Worm (Caenorhabditis elegans) whole organism, L4 larva: Measurements from ENCODE around the gene F32D8.7.
A peak's percentile ranks its signal among the peaks of the same experiment; 100 is the strongest.

ENCODE experiments used
- D1046.2 ChIP-seq: fragments of 200-800 bp; sonication (Bioruptor generic); IDR thresholded peaks from 2 replicates; pipeline ENCODE4 v1.3.6; 2022; ENCODE audit warnings: missing genetic modification characterization, missing compliant biosample characterization
- F37D6.2 ChIP-seq: sonication (generic microtip); optimal IDR thresholded peaks from 2 replicates; lab custom pipeline; 2016; ENCODE audit warnings: mild to moderate bottlenecking, missing genetic modification characterization, missing compliant biosample characterization
- T20F7.1 ChIP-seq: fragments of 200-800 bp; sonication (Bioruptor generic); optimal IDR thresholded peaks from 2 replicates; lab custom pipeline; 2018; ENCODE audit warnings: mild to moderate bottlenecking, missing genetic modification characterization, missing compliant biosample characterization
- Y105C5A.15 ChIP-seq: fragments of 200-800 bp; sonication (Bioruptor generic); IDR thresholded peaks from 2 replicates; pipeline ENCODE4 v1.3.6; 2022; ENCODE audit warnings: missing genetic modification characterization, missing compliant biosample characterization
- Y75B8A.6 ChIP-seq: fragments of 200-800 bp; sonication (Bioruptor generic); IDR thresholded peaks from 2 replicates; pipeline ENCODE4 v1.3.6; 2022; ENCODE audit warnings: missing genetic modification reagents, missing genetic modification characterization, missing compliant biosample characterization
- ZK337.2 ChIP-seq: fragments of 200-800 bp; sonication (Bioruptor generic); IDR thresholded peaks from 2 replicates; pipeline ENCODE4 v1.3.6; 2022; ENCODE audit warnings: missing genetic modification reagents, missing genetic modification characterization, missing compliant biosample characterization
- ama-1 ChIP-seq: fragments of 150-350 bp; optimal IDR thresholded peaks from 2 replicates; lab custom pipeline; 2014; ENCODE audit warnings: inconsistent platforms, mixed read lengths
- arid-1 ChIP-seq: fragments of 200-800 bp; sonication (Bioruptor generic); conservative IDR thresholded peaks from 2 replicates; pipeline ENCODE4 v1.3.6; 2022; ENCODE audit warnings: missing genetic modification reagents, missing genetic modification characterization, missing compliant biosample characterization
- ceh-20 ChIP-seq: fragments of 200-800 bp; sonication (Bioruptor generic); IDR thresholded peaks from 2 replicates; pipeline ENCODE4 v1.3.6; 2022; ENCODE audit warnings: missing genetic modification reagents, missing genetic modification characterization, missing compliant biosample characterization
- ctbp-1 ChIP-seq: fragments of 200-800 bp; sonication (Bioruptor generic); IDR thresholded peaks from 2 replicates; pipeline ENCODE4 v1.3.6; 2022; ENCODE audit warnings: missing genetic modification reagents, missing genetic modification characterization, missing compliant biosample characterization
- daf-16 ChIP-seq, 3 experiments: sonication (generic microtip); optimal IDR thresholded peaks; 2 replicates each; lab custom pipeline; 2016 to 2017; ENCODE audit warnings: missing genetic modification characterization in 3 of 3, missing genetic modification reagents in 3 of 3, mild to moderate bottlenecking in 2 of 3, missing compliant biosample characterization in 2 of 3, missing biosample characterization in 1 of 3, moderate library complexity in 1 of 3
- duxl-1 ChIP-seq: sonication (generic microtip); optimal IDR thresholded peaks from 2 replicates; lab custom pipeline; 2016; ENCODE audit warnings: mild to moderate bottlenecking, missing genetic modification characterization, moderate library complexity, missing compliant biosample characterization; ENCODE audit not compliant: poor library complexity
- fkh-10 ChIP-seq: fragments of 150-350 bp; optimal IDR thresholded peaks from 2 replicates; lab custom pipeline; 2014; ENCODE audit warnings: missing biosample characterization, missing genetic modification reagents, missing genetic modification characterization
- fos-1 ChIP-seq: fragments of 150-350 bp; optimal IDR thresholded peaks from 2 replicates; lab custom pipeline; 2014; ENCODE audit warnings: missing biosample characterization, missing genetic modification characterization
- gei-8 ChIP-seq: fragments of 200-800 bp; sonication (Bioruptor generic); optimal IDR thresholded peaks from 2 replicates; lab custom pipeline; 2018; ENCODE audit warnings: mild to moderate bottlenecking, missing genetic modification characterization, missing compliant biosample characterization
- hif-1 ChIP-seq, 2 experiments: sonication (generic microtip); optimal IDR thresholded peaks; 2 replicates each; lab custom pipeline; 2016 to 2017; ENCODE audit warnings: missing compliant biosample characterization in 2 of 2, missing genetic modification characterization in 2 of 2, missing genetic modification reagents in 2 of 2, missing genotype in 2 of 2, mild to moderate bottlenecking in 1 of 2
- hlh-30 ChIP-seq: sonication (generic microtip); optimal IDR thresholded peaks from 2 replicates; lab custom pipeline; 2017; ENCODE audit warnings: antibody characterized with exemption, mild to moderate bottlenecking, missing genetic modification characterization, missing compliant biosample characterization; ENCODE audit not compliant: insufficient read depth
- hmg-1.1 ChIP-seq: fragments of 200-800 bp; sonication (Bioruptor generic); IDR thresholded peaks from 2 replicates; pipeline ENCODE4 v1.3.6; 2022; ENCODE audit warnings: missing genetic modification reagents, missing genetic modification characterization, missing compliant biosample characterization
- jun-1 ChIP-seq: fragments of 150-350 bp; optimal IDR thresholded peaks from 2 replicates; lab custom pipeline; 2014; ENCODE audit warnings: missing biosample characterization, missing genetic modification reagents, missing genetic modification characterization
- lin-29 ChIP-seq: fragments of 200-800 bp; sonication (Bioruptor generic); IDR thresholded peaks from 2 replicates; pipeline ENCODE4 v1.3.6; 2022; ENCODE audit warnings: missing genetic modification reagents, missing genetic modification characterization, missing compliant biosample characterization
- lin-38 ChIP-seq: fragments of 200-800 bp; sonication (Bioruptor generic); IDR thresholded peaks from 2 replicates; pipeline ENCODE4 v1.3.6; 2022; ENCODE audit warnings: missing genetic modification reagents, missing genetic modification characterization, missing compliant biosample characterization
- lir-3 ChIP-seq: sonication (generic microtip); optimal IDR thresholded peaks from 2 replicates; lab custom pipeline; 2016; ENCODE audit warnings: mild to moderate bottlenecking, missing genetic modification characterization, missing compliant biosample characterization
- lsy-2 ChIP-seq, 2 experiments: fragments of 150-350 bp in 1 of 2; sonication (generic microtip) in 1 of 2; optimal IDR thresholded peaks; 2 replicates each; lab custom pipeline; 2014 to 2017; ENCODE audit warnings: missing biosample characterization in 2 of 2, missing genetic modification characterization in 2 of 2
- madf-5 ChIP-seq, 2 experiments: fragments of 200-800 bp; sonication (Bioruptor generic); IDR thresholded peaks; 2 replicates each; pipeline ENCODE4 v1.3.6; 2022; ENCODE audit warnings: missing compliant biosample characterization in 2 of 2, missing genetic modification characterization in 2 of 2
- nhr-11 ChIP-seq: fragments of 150-350 bp; optimal IDR thresholded peaks from 2 replicates; lab custom pipeline; 2014; ENCODE audit warnings: missing biosample characterization, missing genetic modification characterization
- nhr-25 ChIP-seq: sonication (generic microtip); optimal IDR thresholded peaks from 2 replicates; lab custom pipeline; 2017; ENCODE audit warnings: missing genetic modification characterization, mild to moderate bottlenecking, missing compliant biosample characterization, antibody characterized with exemption, moderate library complexity, borderline replicate concordance; ENCODE audit not compliant: insufficient read depth
- nhr-28 ChIP-seq: fragments of 150-350 bp; optimal IDR thresholded peaks from 2 replicates; lab custom pipeline; 2014; ENCODE audit warnings: missing biosample characterization, missing genetic modification characterization
- nhr-6 ChIP-seq: fragments of 150-350 bp; optimal IDR thresholded peaks from 2 replicates; lab custom pipeline; 2014; ENCODE audit warnings: missing biosample characterization, missing genetic modification characterization
- nhr-77 ChIP-seq: fragments of 150-350 bp; optimal IDR thresholded peaks from 2 replicates; lab custom pipeline; 2014; ENCODE audit warnings: missing biosample characterization, missing genetic modification characterization
- php-3 ChIP-seq: fragments of 200-800 bp; sonication (Bioruptor generic); IDR thresholded peaks from 2 replicates; pipeline ENCODE4 v1.3.6; 2022; ENCODE audit warnings: missing genetic modification reagents, missing genetic modification characterization, missing compliant biosample characterization
- pqm-1 ChIP-seq: sonication (generic microtip); optimal IDR thresholded peaks from 2 replicates; lab custom pipeline; 2017; ENCODE audit warnings: missing biosample characterization, missing genetic modification characterization
- saeg-2 ChIP-seq: fragments of 200-800 bp; sonication (Bioruptor generic); IDR thresholded peaks from 2 replicates; pipeline ENCODE4 v1.3.6; 2022; ENCODE audit warnings: missing genetic modification reagents, missing genetic modification characterization, missing compliant biosample characterization
- set-16 ChIP-seq: fragments of 200-800 bp; sonication (Bioruptor generic); IDR thresholded peaks from 2 replicates; pipeline ENCODE4 v1.3.6; 2022; ENCODE audit warnings: missing genetic modification reagents, missing genetic modification characterization, missing compliant biosample characterization
- snpc-4 ChIP-seq: fragments of 150-350 bp; optimal IDR thresholded peaks from 2 replicates; lab custom pipeline; 2014; ENCODE audit warnings: missing biosample characterization, missing genetic modification characterization
- spr-1 ChIP-seq: sonication (generic microtip); optimal IDR thresholded peaks from 2 replicates; lab custom pipeline; 2016; ENCODE audit warnings: mild to moderate bottlenecking, missing genetic modification characterization, missing compliant biosample characterization
- vab-7 ChIP-seq: fragments of 200-800 bp; sonication (Bioruptor generic); IDR thresholded peaks from 2 replicates; pipeline ENCODE4 v1.3.6; 2022; ENCODE audit warnings: missing genetic modification reagents, missing genetic modification characterization, missing compliant biosample characterization
- zfp-3 ChIP-seq: fragments of 200-800 bp; sonication (Bioruptor generic); conservative IDR thresholded peaks from 2 replicates; pipeline ENCODE4 v1.3.6; 2022; ENCODE audit warnings: missing genetic modification reagents, missing genetic modification characterization, missing compliant biosample characterization
- ztf-7 ChIP-seq: fragments of 150-350 bp; optimal IDR thresholded peaks from 2 replicates; lab custom pipeline; 2014; ENCODE audit warnings: missing biosample characterization, missing genetic modification characterization

Gene F32D8.7

ce11 chrV:10887564-10887963 is 10.7 kb upstream of the F32D8.7 start (continued):
- 0 out of 2 replicates have a peak, but pooled peaks have one; percentile 11 for TF ChIP-seq lin-29
- TF ChIP-seq lsy-2 (tag; optimal IDR thresholded peaks at IDR 0.05; lab: Kevin White, UChicago), result peak in 1 of 2 experiments; percentile 18
- peak in 1 of 2 experiments; percentile 14 for TF ChIP-seq hif-1 (tag; optimal IDR thresholded peaks at IDR 0.05; lab: Kevin White, UChicago)
- TF ChIP-seq arid-1 (GFP tag; lab: Robert Waterston, UW), result no peak; the same call in 1 of the 2 replicates
- TF ChIP-seq hlh-30, result no peak
- TF ChIP-seq saeg-2 (GFP tag; lab: Robert Waterston, UW), result no peak
- TF ChIP-seq fkh-10 (GFP tag; lab: Kevin White, UChicago), result no peak
- no peak for TF ChIP-seq hmg-1.1
- TF ChIP-seq daf-16 (GFP tag; optimal IDR thresholded peaks at IDR 0.05; lab: Kevin White, UChicago), result no peak
- peak; percentile 27 for TF ChIP-seq daf-16 (tag; optimal IDR thresholded peaks at IDR 0.05; lab: Kevin White, UChicago)
- TF ChIP-seq nhr-28 (tag; lab: Kevin White, UChicago), result no peak
- no peak for TF ChIP-seq snpc-4 (tag; lab: Kevin White, UChicago)
- no peak for TF ChIP-seq php-3 (GFP tag; lab: Robert Waterston, UW)
- TF ChIP-seq nhr-77, result no peak
- peak; percentile 48; the same call in 1 of the 2 replicates for TF ChIP-seq zfp-3
- TF ChIP-seq ctbp-1 (GFP tag; lab: Robert Waterston, UW), result no peak
- peak; percentile 61; the same call in 1 of the 2 replicates for TF ChIP-seq Y75B8A.6 (GFP tag; lab: Robert Waterston, UW)
- no peak for TF ChIP-seq ZK337.2 (GFP tag; lab: Robert Waterston, UW)
- TF ChIP-seq T20F7.1, result peak; percentile 31
- no peak for TF ChIP-seq pqm-1
- TF ChIP-seq ceh-20, result peak; percentile 64; the same call in 1 of the 2 replicates
- no peak for TF ChIP-seq F37D6.2 (tag; lab: Kevin White, UChicago)
- peak; percentile 36; the same call in 1 of the 2 replicates for TF ChIP-seq lin-38 (GFP tag; lab: Robert Waterston, UW)
- no peak for TF ChIP-seq ztf-7
- no peak for TF ChIP-seq fos-1 (tag; lab: Kevin White, UChicago)
- TF ChIP-seq madf-5 (GFP tag; IDR thresholded peaks at IDR 0.05; lab: Robert Waterston, UW), result peak in 1 of 2 experiments; percentile 68; a peak in 1 of 4 replicates
- TF ChIP-seq nhr-11 (tag; lab: Kevin White, UChicago), result no peak
- TF ChIP-seq Y105C5A.15 (GFP tag; lab: Robert Waterston, UW), result no peak
- TF ChIP-seq vab-7 (GFP tag; lab: Robert Waterston, UW), result no peak

DNA sequence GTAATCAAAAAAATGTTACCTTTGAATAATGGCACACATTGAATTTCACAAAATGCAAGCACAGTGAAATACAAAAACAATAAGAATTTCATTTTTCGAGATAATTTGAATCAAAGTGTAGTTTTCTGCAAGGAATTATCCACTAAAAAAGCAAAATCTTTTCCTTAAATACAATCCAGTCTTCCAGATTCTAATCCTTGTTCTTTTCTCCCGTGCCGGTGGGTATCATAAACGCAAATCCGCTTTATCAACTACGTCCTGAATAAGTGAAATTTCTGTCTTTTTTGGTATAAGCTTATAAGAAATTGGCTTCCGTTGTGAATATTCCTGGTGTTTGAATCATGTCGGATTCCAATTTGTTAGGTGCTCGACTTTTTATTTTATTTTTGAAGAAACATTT is 10.1 kb upstream of the F32D8.7 start:
- TF ChIP-seq set-16 (no peak), F37D6.2 (tag; lab: Kevin White, UChicago) (no peak), gei-8 (no peak), jun-1 (tag; lab: Kevin White, UChicago) (no peak), T20F7.1 (no peak), daf-16 (GFP tag; optimal IDR thresholded peaks at IDR 0.05; lab: Kevin White, UChicago) (no peak), daf-16 (tag; optimal IDR thresholded peaks at IDR 0.05; lab: Kevin White, UChicago) (peak; percentile 15), lir-3 (tag; lab: Kevin White, UChicago) (no peak), ama-1 (lab: Kevin White, UChicago) (peak; percentile 52), nhr-6 (tag; lab: Kevin White, UChicago) (no peak)

- no peak for TF ChIP-seq gei-8
- TF ChIP-seq jun-1 (tag; lab: Kevin White, UChicago), result no peak
- TF ChIP-seq D1046.2, result no peak
- no peak for TF ChIP-seq duxl-1 (tag; lab: Kevin White, UChicago)
- no peak for TF ChIP-seq lsy-2 (tag; optimal IDR thresholded peaks at IDR 0.05; lab: Kevin White, UChicago)
- no peak for TF ChIP-seq snpc-4 (tag; lab: Kevin White, UChicago)
- no peak for TF ChIP-seq spr-1 (tag; lab: Kevin White, UChicago)
- no peak for TF ChIP-seq nhr-25 (tag; lab: Kevin White, UChicago)
- TF ChIP-seq fos-1 (tag; lab: Kevin White, UChicago), result no peak
- TF ChIP-seq, all 104 proteins: peak for 0
Measured at ce11 chrV:10889036-10889435, 9.2 kb upstream of the F32D8.7 start, which contains the start of gene F32D8.11. TSS of gene F32D8.11 (minus strand) at chrV:10889136.
